Worm (Caenorhabditis elegans): ENCODE results near the gene npr-28.

DNA sequence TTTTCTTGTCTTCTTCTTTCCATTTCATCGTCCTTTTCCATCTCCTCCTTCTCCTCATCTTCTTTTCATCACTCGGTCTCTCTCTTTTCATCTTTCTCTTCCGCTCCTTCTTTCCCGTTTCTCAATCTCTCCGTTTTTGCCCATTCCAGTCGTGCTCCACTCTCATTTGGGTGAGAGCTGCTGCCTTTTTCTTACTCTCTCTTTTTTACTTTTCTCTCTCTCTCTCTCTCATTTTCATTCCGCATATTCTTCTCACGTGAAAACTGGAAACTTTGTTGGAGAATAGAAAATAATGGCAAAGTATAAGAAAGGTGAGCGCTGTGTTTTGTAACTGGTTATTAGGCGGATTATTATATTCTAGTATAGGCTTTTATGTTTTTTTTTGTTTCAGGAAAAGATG lies 27.4 kb upstream of the npr-28 start, which contains the start of gene tbc-18:
- TF ChIP-seq nhr-25 (tag; optimal IDR thresholded peaks at IDR 0.05) (no peak), nhr-11 (tag; optimal IDR thresholded peaks at IDR 0.05) (no peak), nhr-28 (tag; optimal IDR thresholded peaks at IDR 0.05) (no peak), nhr-237 (tag; optimal IDR thresholded peaks at IDR 0.05) (no peak), ZK546.5 (tag; optimal IDR thresholded peaks at IDR 0.05) (no peak), aly-2 (tag; optimal IDR thresholded peaks at IDR 0.05) (no peak), nhr-76 (tag; optimal IDR thresholded peaks at IDR 0.05) (no peak), elt-3 (tag; optimal IDR thresholded peaks at IDR 0.05) (no peak)

Measured in whole organism, L3 larva.